Worm (Caenorhabditis elegans): Measurements from ENCODE around the gene C33C12.12.

DNA sequence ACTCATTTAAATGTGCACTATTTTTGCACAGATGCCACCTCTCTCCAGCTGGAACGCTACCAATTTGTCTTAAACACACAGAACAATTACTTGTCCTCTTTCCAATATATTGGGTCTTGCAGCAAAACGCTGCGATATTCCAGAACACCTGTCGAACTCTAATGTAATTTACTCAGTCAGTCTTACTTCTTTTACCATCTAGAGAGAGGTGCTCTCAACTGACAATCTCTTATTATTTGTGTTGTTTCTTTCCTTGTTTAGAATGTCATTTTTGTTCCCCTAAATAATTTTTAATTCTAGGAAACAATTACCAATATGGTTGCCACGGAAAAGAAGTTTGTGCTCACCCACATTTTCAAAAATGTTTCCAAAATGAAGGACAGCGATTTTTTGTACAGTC, 39.2 kb downstream of the C33C12.12 start, which contains the start of gene sdz-28:
- TF ChIP-seq ref-2 (tag; optimal IDR thresholded peaks at IDR 0.05): no peak
- TF ChIP-seq dve-1 (tag; optimal IDR thresholded peaks at IDR 0.05): no peak
- no peak for TF ChIP-seq ceh-18 (tag; optimal IDR thresholded peaks at IDR 0.05)
- TF ChIP-seq sdc-2 (tag; optimal IDR thresholded peaks at IDR 0.05): no peak

All from whole organism, late embryonic.